Fruit fly (Drosophila melanogaster) whole organism, embryonic: ENCODE results near the gene CG4770.

ENCODE experiments used
- ATbp ChIP-seq: fragments of 200-800 bp; sonication (Bioruptor generic); optimal IDR thresholded peaks from 2 replicates; lab custom pipeline; 2017; ENCODE audit warnings: missing biosample characterization, mild to moderate bottlenecking, missing genetic modification characterization, missing genetic modification reagents
- B-H2 ChIP-seq: fragments of 200-800 bp; sonication (Bioruptor generic); optimal IDR thresholded peaks from 2 replicates; lab custom pipeline; 2018; ENCODE audit warnings: missing biosample characterization, mild to moderate bottlenecking, missing genetic modification characterization
- BEAF-32 ChIP-seq: fragments of 200-800 bp; sonication (Bioruptor generic); optimal IDR thresholded peaks from 3 replicates; lab custom pipeline; 2017; ENCODE audit warnings: missing biosample characterization, missing genetic modification characterization, mild to moderate bottlenecking, moderate library complexity, missing genetic modification reagents
- C15 ChIP-seq: fragments of 200-800 bp; sonication (Bioruptor generic); IDR thresholded peaks from 3 replicates; pipeline ENCODE4 v1.3.6; 2022; ENCODE audit warnings: missing biosample characterization, missing genetic modification characterization
- CG10321 ChIP-seq: fragments of 200-800 bp; sonication (Bioruptor generic); IDR thresholded peaks from 2 replicates; pipeline ENCODE4 v1.3.6; 2022; ENCODE audit warnings: missing biosample characterization, missing genetic modification characterization
- CG10431 ChIP-seq: fragments of 200-800 bp; sonication (Bioruptor generic); optimal IDR thresholded peaks from 3 replicates; lab custom pipeline; 2018; ENCODE audit warnings: missing biosample characterization, mild to moderate bottlenecking, missing genetic modification characterization
- CG10565 ChIP-seq: fragments of 200-800 bp; sonication (Bioruptor generic); optimal IDR thresholded peaks from 3 replicates; lab custom pipeline; 2016; ENCODE audit warnings: missing biosample characterization, mild to moderate bottlenecking, missing genetic modification characterization
- CG11723 ChIP-seq: fragments of 200-800 bp; sonication (Bioruptor generic); optimal IDR thresholded peaks from 2 replicates; lab custom pipeline; 2017; ENCODE audit warnings: missing biosample characterization, mild to moderate bottlenecking, missing genetic modification characterization
- CG12236 ChIP-seq: fragments of 200-800 bp; sonication (Bioruptor generic); optimal IDR thresholded peaks from 2 replicates; lab custom pipeline; 2016; ENCODE audit warnings: missing biosample characterization, missing genetic modification characterization
- CG14441 ChIP-seq: fragments of 200-800 bp; sonication (Bioruptor generic); IDR thresholded peaks from 2 replicates; pipeline ENCODE4 v1.3.6; 2022; ENCODE audit warnings: missing biosample characterization, missing genetic modification characterization
- CG15011 ChIP-seq: fragments of 200-800 bp; sonication (Bioruptor generic); optimal IDR thresholded peaks from 3 replicates; lab custom pipeline; 2018; ENCODE audit warnings: missing biosample characterization, mild to moderate bottlenecking, missing genetic modification characterization
- CG15696 ChIP-seq: fragments of 200-800 bp; sonication (Bioruptor generic); optimal IDR thresholded peaks from 2 replicates; lab custom pipeline; 2019; ENCODE audit warnings: missing biosample characterization, mild to moderate bottlenecking, missing genetic modification characterization, moderate library complexity
- CG16815 ChIP-seq: fragments of 200-800 bp; sonication (Bioruptor generic); optimal IDR thresholded peaks from 3 replicates; lab custom pipeline; 2017; ENCODE audit warnings: missing biosample characterization, mild to moderate bottlenecking, missing genetic modification characterization
- CG17328 ChIP-seq: fragments of 200-800 bp; sonication (Bioruptor generic); IDR thresholded peaks from 2 replicates; pipeline ENCODE4 v1.3.6; 2022; ENCODE audit warnings: missing biosample characterization, missing genetic modification characterization
- CG1792 ChIP-seq: fragments of 200-800 bp; sonication (Bioruptor generic); optimal IDR thresholded peaks from 2 replicates; lab custom pipeline; 2016; ENCODE audit warnings: missing biosample characterization, missing genetic modification characterization
- CG33557 ChIP-seq: fragments of 200-800 bp; sonication (Bioruptor generic); optimal IDR thresholded peaks from 2 replicates; lab custom pipeline; 2019; ENCODE audit warnings: missing biosample characterization, mild to moderate bottlenecking, missing genetic modification characterization, moderate library complexity
- CG34224 ChIP-seq: fragments of 200-800 bp; sonication (Bioruptor generic); IDR thresholded peaks from 3 replicates; pipeline ENCODE4 v1.3.6; 2022; ENCODE audit warnings: missing biosample characterization, missing genetic modification characterization; ENCODE audit not compliant: partially characterized antibody
- CG3838 ChIP-seq: fragments of 200-800 bp; sonication (Bioruptor generic); optimal IDR thresholded peaks from 3 replicates; lab custom pipeline; 2016; ENCODE audit warnings: missing biosample characterization, missing genetic modification characterization
- CG3995 ChIP-seq: fragments of 200-800 bp; sonication (Bioruptor generic); optimal IDR thresholded peaks from 3 replicates; lab custom pipeline; 2016; ENCODE audit warnings: missing biosample characterization, missing genetic modification characterization
- CG42726 ChIP-seq: fragments of 200-800 bp; sonication (Bioruptor generic); IDR thresholded peaks from 2 replicates; pipeline ENCODE4 v1.3.6; 2022; ENCODE audit warnings: missing biosample characterization, missing genetic modification characterization; ENCODE audit not compliant: partially characterized antibody
- CG43689 ChIP-seq: fragments of 200-800 bp; sonication (Bioruptor generic); IDR thresholded peaks from 2 replicates; pipeline ENCODE4 v1.3.6; 2022; ENCODE audit warnings: missing biosample characterization, missing genetic modification characterization
- CG5245 ChIP-seq: fragments of 200-800 bp; sonication (Bioruptor generic); optimal IDR thresholded peaks from 3 replicates; lab custom pipeline; 2016; ENCODE audit warnings: missing biosample characterization, missing genetic modification characterization
- CG7928 ChIP-seq: fragments of 200-800 bp; sonication (Bioruptor generic); optimal IDR thresholded peaks from 2 replicates; lab custom pipeline; 2017; ENCODE audit warnings: missing biosample characterization, mild to moderate bottlenecking, missing genetic modification characterization
- CG8089 ChIP-seq: fragments of 200-800 bp; sonication (Bioruptor generic); optimal IDR thresholded peaks from 3 replicates; lab custom pipeline; 2016; ENCODE audit warnings: missing biosample characterization, missing genetic modification characterization
- CG8944 ChIP-seq: fragments of 200-800 bp; sonication (Bioruptor generic); optimal IDR thresholded peaks from 3 replicates; lab custom pipeline; 2016; ENCODE audit warnings: missing biosample characterization, missing genetic modification characterization
- CHES-1-like ChIP-seq: fragments of 200-800 bp; sonication (Bioruptor generic); optimal IDR thresholded peaks from 2 replicates; lab custom pipeline; 2016; ENCODE audit warnings: missing biosample characterization, missing genetic modification characterization
- Camta ChIP-seq: fragments of 200-800 bp; sonication (Bioruptor generic); optimal IDR thresholded peaks from 2 replicates; lab custom pipeline; 2016; ENCODE audit warnings: missing biosample characterization, missing genetic modification characterization
- D ChIP-seq, 2 experiments: fragments of 200-800 bp in 1 of 2; fragments of >200 bp in 1 of 2; sonication (Bioruptor generic) in 1 of 2; optimal IDR thresholded peaks; 2 replicates in 1 of 2; 3 replicates in 1 of 2; lab custom pipeline; 2017; ENCODE audit warnings: mild to moderate bottlenecking in 1 of 2, missing biosample characterization in 1 of 2, missing genetic modification characterization in 1 of 2, missing genetic modification reagents in 1 of 2
- Fer3 ChIP-seq: fragments of 200-800 bp; sonication (Bioruptor generic); optimal IDR thresholded peaks from 2 replicates; lab custom pipeline; 2018; ENCODE audit warnings: missing biosample characterization, mild to moderate bottlenecking, missing genetic modification characterization, moderate library complexity
- Lhr ChIP-seq: fragments of 200-800 bp; sonication (Bioruptor generic); optimal IDR thresholded peaks from 3 replicates; lab custom pipeline; 2017; ENCODE audit warnings: mild to moderate bottlenecking, missing biosample characterization, missing genetic modification reagents, missing genetic modification characterization
- Med ChIP-seq: fragments of 200-800 bp; sonication (Bioruptor generic); peaks from one replicate; lab custom pipeline; 2016; ENCODE audit warnings: missing biosample characterization, missing genetic modification characterization, mild to moderate bottlenecking, inconsistent platforms, moderate library complexity
- NC2α ChIP-seq: fragments of 200-800 bp; sonication (Bioruptor generic); optimal IDR thresholded peaks from 2 replicates; lab custom pipeline; 2016; ENCODE audit warnings: missing biosample characterization, missing genetic modification characterization
- Nf-YA ChIP-seq: fragments of 200-800 bp; sonication (Bioruptor generic); IDR thresholded peaks from 2 replicates; pipeline ENCODE4 v1.3.6; 2022; ENCODE audit warnings: missing biosample characterization, missing genetic modification characterization
- Sox100B ChIP-seq: fragments of 200-800 bp; sonication (Bioruptor generic); optimal IDR thresholded peaks from 3 replicates; lab custom pipeline; 2018; ENCODE audit warnings: missing biosample characterization, mild to moderate bottlenecking, missing genetic modification characterization
- Ssrp ChIP-seq: fragments of 200-800 bp; sonication (Bioruptor generic); optimal IDR thresholded peaks from 2 replicates; lab custom pipeline; 2018; ENCODE audit warnings: missing biosample characterization, mild to moderate bottlenecking, missing genetic modification characterization, moderate library complexity
- YL-1 ChIP-seq: fragments of 200-800 bp; sonication (Bioruptor generic); optimal IDR thresholded peaks from 3 replicates; lab custom pipeline; 2017; ENCODE audit warnings: missing biosample characterization, mild to moderate bottlenecking, missing genetic modification characterization
- chn ChIP-seq: fragments of 200-800 bp; sonication (Bioruptor generic); optimal IDR thresholded peaks from 2 replicates; lab custom pipeline; 2016; ENCODE audit warnings: missing biosample characterization, missing genetic modification characterization
- croc ChIP-seq: fragments of 200-800 bp; sonication (Bioruptor generic); conservative IDR thresholded peaks from 3 replicates; pipeline ENCODE4 v1.3.6; 2022; ENCODE audit warnings: missing biosample characterization, missing genetic modification characterization
- ewg ChIP-seq: fragments of 200-800 bp; sonication (Bioruptor generic); optimal IDR thresholded peaks from 3 replicates; lab custom pipeline; 2017; ENCODE audit warnings: mild to moderate bottlenecking, missing biosample characterization, missing genetic modification reagents, missing genetic modification characterization
- gce ChIP-seq: fragments of 200-800 bp; sonication (Bioruptor generic); IDR thresholded peaks from 3 replicates; pipeline ENCODE4 v1.3.6; 2022; ENCODE audit warnings: missing biosample characterization, missing genetic modification characterization
- grn ChIP-seq: fragments of 200-800 bp; sonication (Bioruptor generic); optimal IDR thresholded peaks from 3 replicates; lab custom pipeline; 2017; ENCODE audit warnings: missing biosample characterization, missing genetic modification characterization
- ham ChIP-seq: fragments of 200-800 bp; sonication (Bioruptor generic); IDR thresholded peaks from 2 replicates; pipeline ENCODE4 v1.3.6; 2022; ENCODE audit warnings: missing biosample characterization, missing genetic modification characterization
- hkb ChIP-seq, 2 experiments: fragments of 200-800 bp in 1 of 2; fragments of >200 bp in 1 of 2; sonication (Bioruptor generic) in 1 of 2; IDR thresholded peaks in 1 of 2; optimal IDR thresholded peaks in 1 of 2; 2 replicates each; pipeline versions ENCODE4 v1.3.6 to Lab custom; 2017 to 2022; ENCODE audit warnings: missing biosample characterization in 1 of 2, missing genetic modification characterization in 1 of 2
- odd ChIP-seq: fragments of 200-800 bp; sonication (Bioruptor generic); optimal IDR thresholded peaks from 2 replicates; lab custom pipeline; 2017; ENCODE audit warnings: missing biosample characterization, mild to moderate bottlenecking, missing genetic modification characterization
- sens ChIP-seq: fragments of 200-800 bp; sonication (Bioruptor generic); peaks from one replicate; lab custom pipeline; 2016; ENCODE audit warnings: missing biosample characterization, missing genetic modification characterization
- tna ChIP-seq: fragments of 200-800 bp; sonication (Bioruptor generic); IDR thresholded peaks from 2 replicates; pipeline ENCODE4 v1.3.6; 2022; ENCODE audit warnings: missing biosample characterization, missing genetic modification characterization; ENCODE audit not compliant: partially characterized antibody
- twi ChIP-seq: fragments of 200-800 bp; optimal IDR thresholded peaks from 2 replicates; lab custom pipeline; 2019; ENCODE audit warnings: missing biosample characterization, mild to moderate bottlenecking, missing genetic modification characterization, moderate library complexity
- z ChIP-seq: fragments of 200-800 bp; sonication (Bioruptor generic); IDR thresholded peaks from 3 replicates; pipeline ENCODE4 v1.3.6; 2022; ENCODE audit warnings: missing biosample characterization, missing genetic modification characterization
- zen2 ChIP-seq: fragments of 200-800 bp; sonication (Bioruptor generic); IDR thresholded peaks from 3 replicates; pipeline ENCODE4 v1.3.6; 2022; ENCODE audit warnings: missing biosample characterization, missing genetic modification characterization; ENCODE audit not compliant: partially characterized antibody

Gene CG4770

dm6 chr3R:19905932-19906439 is 12.3 kb upstream of the CG4770 start (continued):
- TF ChIP-seq CG3995 (GFP tag; lab: Kevin White, UChicago), result peak; percentile 44
- TF ChIP-seq CG17328 (GFP tag; lab: Robert Waterston, UW), result peak; percentile 76
- TF ChIP-seq NC2α (GFP tag; lab: Kevin White, UChicago), result peak; percentile 28
- TF ChIP-seq hkb (optimal IDR thresholded peaks at IDR 0.05; lab: Kevin White, UChicago), result no peak
- TF ChIP-seq hkb (GFP tag; IDR thresholded peaks at IDR 0.05; lab: Robert Waterston, UW), result peak; percentile 78
- TF ChIP-seq CG3838 (GFP tag; lab: Kevin White, UChicago), result no peak
- no peak for TF ChIP-seq CG34224
- peak; percentile 69; the same call in 1 of the 3 replicates for TF ChIP-seq gce (GFP tag; lab: Robert Waterston, UW)
- TF ChIP-seq CG8944 (GFP tag; lab: Kevin White, UChicago), result peak; percentile 73
- peak; percentile 78 for TF ChIP-seq ATbp
- peak; percentile 84 for TF ChIP-seq Fer3 (tag; lab: Kevin White, UChicago)
- peak; percentile 87 for TF ChIP-seq CG14441 (GFP tag; lab: Robert Waterston, UW)
- TF ChIP-seq Nf-YA (GFP tag; lab: Robert Waterston, UW), result peak; percentile 63
- TF ChIP-seq CG10321 (GFP tag; lab: Robert Waterston, UW), result 0 out of 2 replicates have a peak, but pooled peaks have one; percentile 26
- TF ChIP-seq ham (GFP tag; lab: Robert Waterston, UW), result peak; percentile 53; the same call in 1 of the 2 replicates
- TF ChIP-seq CG1792 (GFP tag; lab: Kevin White, UChicago), result peak; percentile 42
- no peak for TF ChIP-seq CG10431 (GFP tag; lab: Kevin White, UChicago)
- peak; percentile 20 for TF ChIP-seq twi (tag; lab: Kevin White, UChicago)
- no peak for TF ChIP-seq z (GFP tag; lab: Robert Waterston, UW)
- TF ChIP-seq CG43689 (GFP tag; lab: Robert Waterston, UW), result no peak
- no peak for TF ChIP-seq D (optimal IDR thresholded peaks at IDR 0.05; lab: Kevin White, UChicago)
- TF ChIP-seq D (GFP tag; optimal IDR thresholded peaks at IDR 0.05; lab: Kevin White, UChicago), result peak; percentile 42
- TF ChIP-seq CG15696 (tag; lab: Kevin White, UChicago), result peak; percentile 33
- peak; percentile 67 for TF ChIP-seq CG11723 (GFP tag; lab: Kevin White, UChicago)
- peak; percentile 68 for TF ChIP-seq ewg (GFP tag; lab: Kevin White, UChicago)
- TF ChIP-seq odd (GFP tag; lab: Kevin White, UChicago), result peak; percentile 72
- TF ChIP-seq C15 (GFP tag; lab: Robert Waterston, UW), result peak; percentile 67; the same call in 2 of the 3 replicates
- TF ChIP-seq croc (GFP tag; lab: Robert Waterston, UW), result peak; percentile 50; the same call in 2 of the 3 replicates
- TF ChIP-seq Lhr (GFP tag; lab: Kevin White, UChicago), result peak; percentile 11
- TF ChIP-seq CG7928 (GFP tag; lab: Kevin White, UChicago), result no peak
- peak; percentile 39 for TF ChIP-seq YL-1
- no peak for TF ChIP-seq CG10565 (GFP tag; lab: Kevin White, UChicago)
- TF ChIP-seq chn (GFP tag; lab: Kevin White, UChicago), result peak; percentile 67
- TF ChIP-seq tna (GFP tag; lab: Robert Waterston, UW), result no peak
- TF ChIP-seq BEAF-32, result peak; percentile 20
- TF ChIP-seq Camta (GFP tag; lab: Kevin White, UChicago), result peak; percentile 66
- TF ChIP-seq zen2 (GFP tag; lab: Robert Waterston, UW), result no peak
- TF ChIP-seq CG5245, result peak; percentile 55
- TF ChIP-seq CG8089 (GFP tag; lab: Kevin White, UChicago), result peak; percentile 44
- peak; percentile 64 for TF ChIP-seq Ssrp (tag; lab: Kevin White, UChicago)
- no peak for TF ChIP-seq CG42726 (GFP tag; lab: Robert Waterston, UW)
- TF ChIP-seq CHES-1-like (GFP tag; lab: Kevin White, UChicago), result peak; percentile 66
- peak; percentile 41 for TF ChIP-seq CG15011 (GFP tag; lab: Kevin White, UChicago)
- TF ChIP-seq grn (GFP tag; lab: Kevin White, UChicago), result no peak
- peak; percentile 96 for TF ChIP-seq sens (GFP tag; lab: Kevin White, UChicago)
- TF ChIP-seq Sox100B, result peak; percentile 55
- peak; percentile 27 for TF ChIP-seq CG12236 (GFP tag; lab: Kevin White, UChicago)
- peak; percentile 92 for TF ChIP-seq Med (GFP tag; lab: Kevin White, UChicago)
- TF ChIP-seq CG33557 (GFP tag; lab: Kevin White, UChicago), result no peak
- no peak for TF ChIP-seq B-H2 (GFP tag; lab: Kevin White, UChicago)
- TF ChIP-seq CG16815 (GFP tag; lab: Kevin White, UChicago), result peak; percentile 68
